Worm (Caenorhabditis elegans) whole organism, late embryonic: ENCODE results near the gene B0304.4.

ENCODE experiments used
- C08G9.2 ChIP-seq: sonication (generic microtip); optimal IDR thresholded peaks from 2 replicates; lab custom pipeline; 2016; ENCODE audit warnings: mild to moderate bottlenecking, missing genetic modification characterization, moderate library complexity, missing compliant biosample characterization
- F13H6.1 ChIP-seq: sonication (generic microtip); optimal IDR thresholded peaks from 2 replicates; lab custom pipeline; 2016; ENCODE audit warnings: missing genetic modification characterization, missing compliant biosample characterization
- K02D7.2 ChIP-seq: sonication (generic microtip); optimal IDR thresholded peaks from 2 replicates; lab custom pipeline; 2017; ENCODE audit warnings: mild to moderate bottlenecking, missing genetic modification characterization, missing compliant biosample characterization
- T23F11.4 ChIP-seq: fragments of 200-800 bp; sonication (Bioruptor generic); optimal IDR thresholded peaks from 2 replicates; lab custom pipeline; 2018; ENCODE audit warnings: mild to moderate bottlenecking, missing genetic modification characterization, missing compliant biosample characterization
- Y22D7AL.16 ChIP-seq: sonication (generic microtip); optimal IDR thresholded peaks from 2 replicates; lab custom pipeline; 2016; ENCODE audit warnings: missing genetic modification characterization, missing compliant biosample characterization
- ama-1 ChIP-seq: fragments of 150-350 bp; optimal IDR thresholded peaks from 2 replicates; lab custom pipeline; 2014
- ceh-14 ChIP-seq: sonication (generic microtip); optimal IDR thresholded peaks from 2 replicates; lab custom pipeline; 2016; ENCODE audit warnings: missing genotype, missing genetic modification characterization, missing compliant biosample characterization
- ceh-19 ChIP-seq: fragments of 200-800 bp; sonication (Bioruptor generic); optimal IDR thresholded peaks from 2 replicates; lab custom pipeline; 2018; ENCODE audit warnings: mild to moderate bottlenecking, missing genetic modification characterization, missing compliant biosample characterization
- ceh-2 ChIP-seq: sonication (generic microtip); optimal IDR thresholded peaks from 2 replicates; lab custom pipeline; 2016; ENCODE audit warnings: missing genotype, missing genetic modification characterization, missing compliant biosample characterization
- ceh-24 ChIP-seq: sonication (generic microtip); optimal IDR thresholded peaks from 2 replicates; lab custom pipeline; 2016; ENCODE audit warnings: mild to moderate bottlenecking, missing genetic modification characterization, missing compliant biosample characterization
- ceh-30 ChIP-seq: fragments of 150-350 bp; optimal IDR thresholded peaks from 2 replicates; lab custom pipeline; 2014; ENCODE audit warnings: missing biosample characterization, missing genetic modification characterization
- ceh-31 ChIP-seq: sonication (generic microtip); optimal IDR thresholded peaks from 2 replicates; lab custom pipeline; 2016; ENCODE audit warnings: missing genetic modification characterization, missing compliant biosample characterization
- ceh-48 ChIP-seq: sonication (generic microtip); optimal IDR thresholded peaks from 2 replicates; lab custom pipeline; 2016; ENCODE audit warnings: missing genetic modification characterization, inconsistent platforms, missing compliant biosample characterization
- ceh-6 ChIP-seq: fragments of 200-800 bp; sonication (Bioruptor generic); optimal IDR thresholded peaks from 2 replicates; lab custom pipeline; 2018; ENCODE audit warnings: mild to moderate bottlenecking, missing genetic modification characterization, missing compliant biosample characterization
- ceh-9 ChIP-seq: sonication (generic microtip); optimal IDR thresholded peaks from 2 replicates; lab custom pipeline; 2016; ENCODE audit warnings: mild to moderate bottlenecking, missing genetic modification characterization, inconsistent platforms, missing compliant biosample characterization
- che-1 ChIP-seq: sonication (generic microtip); optimal IDR thresholded peaks from 2 replicates; lab custom pipeline; 2016; ENCODE audit warnings: mild to moderate bottlenecking, missing genetic modification characterization, missing compliant biosample characterization
- dmd-4 ChIP-seq: sonication (generic microtip); optimal IDR thresholded peaks from 2 replicates; lab custom pipeline; 2016; ENCODE audit warnings: borderline replicate concordance, missing genetic modification characterization, missing compliant biosample characterization
- elt-2 ChIP-seq: sonication (generic microtip); optimal IDR thresholded peaks from 2 replicates; lab custom pipeline; 2016; ENCODE audit warnings: missing genetic modification reagents, missing genetic modification characterization, missing compliant biosample characterization
- elt-4 ChIP-seq: sonication (generic microtip); optimal IDR thresholded peaks from 2 replicates; lab custom pipeline; 2016; ENCODE audit warnings: missing genetic modification characterization, missing compliant biosample characterization
- eyg-1 ChIP-seq: sonication (generic microtip); optimal IDR thresholded peaks from 2 replicates; lab custom pipeline; 2016; ENCODE audit warnings: missing genotype, missing genetic modification characterization, missing compliant biosample characterization
- fax-1 ChIP-seq: sonication (generic microtip); optimal IDR thresholded peaks from 2 replicates; lab custom pipeline; 2016; ENCODE audit warnings: missing genotype, missing genetic modification characterization, missing compliant biosample characterization
- fkh-10 ChIP-seq: fragments of 150-350 bp; optimal IDR thresholded peaks from 2 replicates; lab custom pipeline; 2014; ENCODE audit warnings: missing biosample characterization, missing genetic modification reagents, missing genetic modification characterization
- fkh-6 ChIP-seq: sonication (generic microtip); optimal IDR thresholded peaks from 2 replicates; lab custom pipeline; 2016; ENCODE audit warnings: missing genetic modification characterization, missing compliant biosample characterization
- hlh-15 ChIP-seq: sonication (generic microtip); optimal IDR thresholded peaks from 2 replicates; lab custom pipeline; 2016; ENCODE audit warnings: missing genetic modification characterization, missing compliant biosample characterization
- hlh-8 ChIP-seq: sonication (generic microtip); optimal IDR thresholded peaks from 2 replicates; lab custom pipeline; 2016; ENCODE audit warnings: missing genotype, missing genetic modification characterization, missing compliant biosample characterization
- lim-6 ChIP-seq: sonication (generic microtip); optimal IDR thresholded peaks from 2 replicates; lab custom pipeline; 2016; ENCODE audit warnings: missing genetic modification characterization, missing compliant biosample characterization
- nhr-232 ChIP-seq: sonication (generic microtip); optimal IDR thresholded peaks from 2 replicates; lab custom pipeline; 2016; ENCODE audit warnings: missing genetic modification characterization, missing compliant biosample characterization
- npax-4 ChIP-seq: sonication (generic microtip); optimal IDR thresholded peaks from 2 replicates; lab custom pipeline; 2016; ENCODE audit warnings: missing genetic modification characterization, missing compliant biosample characterization
- odd-2 ChIP-seq: sonication (generic microtip); optimal IDR thresholded peaks from 2 replicates; lab custom pipeline; 2017; ENCODE audit warnings: antibody characterized with exemption, mild to moderate bottlenecking, missing genetic modification characterization, missing compliant biosample characterization
- pha-2 ChIP-seq: sonication (generic microtip); optimal IDR thresholded peaks from 2 replicates; lab custom pipeline; 2017; ENCODE audit warnings: mild to moderate bottlenecking, missing genetic modification characterization, missing compliant biosample characterization
- rnt-1 ChIP-seq: sonication (generic microtip); optimal IDR thresholded peaks from 2 replicates; lab custom pipeline; 2016; ENCODE audit warnings: missing genetic modification characterization, missing compliant biosample characterization
- sdc-2 ChIP-seq: sonication (generic microtip); optimal IDR thresholded peaks from 2 replicates; lab custom pipeline; 2016; ENCODE audit warnings: missing genotype, missing genetic modification characterization, missing compliant biosample characterization
- sox-2 ChIP-seq: fragments of 200-800 bp; sonication (Bioruptor generic); IDR thresholded peaks from 2 replicates; pipeline ENCODE4 v1.3.6; 2022; ENCODE audit warnings: missing genetic modification reagents, missing genetic modification characterization, missing compliant biosample characterization
- sox-4 ChIP-seq: sonication (generic microtip); optimal IDR thresholded peaks from 2 replicates; lab custom pipeline; 2017; ENCODE audit warnings: mild to moderate bottlenecking, missing genetic modification characterization, inconsistent platforms, missing compliant biosample characterization
- unc-3 ChIP-seq, 2 experiments: fragments of 200-800 bp in 1 of 2; sonication (Bioruptor generic) in 1 of 2; sonication (generic microtip) in 1 of 2; conservative IDR thresholded peaks in 1 of 2; optimal IDR thresholded peaks in 1 of 2; 2 replicates each; pipeline versions ENCODE4 v1.3.6 to Lab custom; 2016 to 2022; ENCODE audit warnings: missing compliant biosample characterization in 2 of 2, missing genetic modification characterization in 2 of 2, missing genetic modification reagents in 1 of 2
- unc-55 ChIP-seq: sonication (generic microtip); optimal IDR thresholded peaks from 2 replicates; lab custom pipeline; 2017; ENCODE audit warnings: missing biosample characterization, missing genetic modification reagents, missing genetic modification characterization
- unc-86 ChIP-seq: sonication (generic microtip); optimal IDR thresholded peaks from 2 replicates; lab custom pipeline; 2016; ENCODE audit warnings: missing genetic modification characterization, missing compliant biosample characterization
- zip-5 ChIP-seq: sonication (generic microtip); optimal IDR thresholded peaks from 2 replicates; lab custom pipeline; 2016; ENCODE audit warnings: missing genetic modification characterization, missing compliant biosample characterization

Gene B0304.4

ce11 chrII:4565205-4565604 lies 42.2 kb upstream of the B0304.4 start:
- TF ChIP-seq unc-86 (no peak), elt-2 (tag; lab: Kevin White, UChicago) (peak; percentile 71)
- TF ChIP-seq, all 69 proteins: peak for 1

ce11 chrII:4562503-4563000 lies 39.5 kb upstream of the B0304.4 start, which contains the start of gene dao-2:
Gene dao-2 (plus strand): TSS chrII:4562950.
- TF ChIP-seq ceh-24 (no peak), ceh-9 (tag; lab: Kevin White, UChicago) (no peak), elt-2 (tag; lab: Kevin White, UChicago) (peak; percentile 95)

DNA sequence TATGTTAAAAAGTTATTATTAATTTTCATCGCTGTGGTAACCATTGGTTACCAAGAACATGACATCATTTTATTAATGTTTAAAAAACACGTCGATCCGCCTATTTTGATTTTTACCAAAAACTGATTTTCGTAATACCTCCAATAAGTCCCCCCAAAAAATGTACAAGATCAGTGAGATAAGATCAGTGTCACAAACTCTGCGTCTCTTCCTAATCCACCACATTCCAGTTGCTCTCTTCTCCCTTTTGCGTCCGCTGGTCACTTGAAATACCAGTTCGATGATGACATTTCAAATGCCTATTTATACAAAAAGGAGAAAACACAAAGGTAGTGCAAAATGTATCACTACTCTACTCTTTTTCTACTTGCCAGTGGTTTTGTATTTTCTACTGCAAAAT lies 37.0 kb upstream of the B0304.4 start, which contains the start of gene M03A1.8:
M03A1.8 (plus strand) TSS at position 269 of the 400 bp plus-strand sequence.
- TF ChIP-seq fkh-10 (GFP tag; lab: Kevin White, UChicago) (no peak), unc-55 (GFP tag; lab: Kevin White, UChicago) (no peak), fkh-6 (tag; lab: Kevin White, UChicago) (no peak), ceh-24 (no peak), K02D7.2 (tag; lab: Kevin White, UChicago) (no peak), odd-2 (no peak), F13H6.1 (tag; lab: Kevin White, UChicago) (no peak), che-1 (no peak), npax-4 (tag; lab: Kevin White, UChicago) (no peak), elt-4 (tag; lab: Kevin White, UChicago) (no peak), ama-1 (lab: Kevin White, UChicago) (no peak), ceh-14 (tag; lab: Kevin White, UChicago) (no peak)

- TF ChIP-seq ceh-6 (GFP tag; lab: Kevin White, UChicago) = no peak
- TF ChIP-seq ceh-30 = no peak
- TF ChIP-seq zip-5 (tag; lab: Kevin White, UChicago) = no peak
- TF ChIP-seq nhr-232 (tag; lab: Kevin White, UChicago) = no peak
- TF ChIP-seq sox-2 (GFP tag; lab: Robert Waterston, UW) = no peak
- TF ChIP-seq ceh-9 (tag; lab: Kevin White, UChicago) = no peak
- no peak for TF ChIP-seq lim-6 (tag; lab: Kevin White, UChicago)
- no peak for TF ChIP-seq hlh-15 (tag; lab: Kevin White, UChicago)
- TF ChIP-seq fax-1 (tag; lab: Kevin White, UChicago) = no peak
- no peak for TF ChIP-seq sox-4 (tag; lab: Kevin White, UChicago)
- no peak for TF ChIP-seq hlh-8 (tag; lab: Kevin White, UChicago)
- no peak for TF ChIP-seq ceh-31 (tag; lab: Kevin White, UChicago)
- no peak for TF ChIP-seq unc-55 (GFP tag; lab: Kevin White, UChicago)
- TF ChIP-seq T23F11.4 (GFP tag; lab: Kevin White, UChicago) = no peak
- TF ChIP-seq ceh-2 (tag; lab: Kevin White, UChicago) = no peak
Observed at ce11 chrII:4557487-4557886, 34.5 kb upstream of the B0304.4 start, which contains the start of gene M03A1.3. Gene M03A1.3 (plus strand): TSS chrII:4557787.

DNA sequence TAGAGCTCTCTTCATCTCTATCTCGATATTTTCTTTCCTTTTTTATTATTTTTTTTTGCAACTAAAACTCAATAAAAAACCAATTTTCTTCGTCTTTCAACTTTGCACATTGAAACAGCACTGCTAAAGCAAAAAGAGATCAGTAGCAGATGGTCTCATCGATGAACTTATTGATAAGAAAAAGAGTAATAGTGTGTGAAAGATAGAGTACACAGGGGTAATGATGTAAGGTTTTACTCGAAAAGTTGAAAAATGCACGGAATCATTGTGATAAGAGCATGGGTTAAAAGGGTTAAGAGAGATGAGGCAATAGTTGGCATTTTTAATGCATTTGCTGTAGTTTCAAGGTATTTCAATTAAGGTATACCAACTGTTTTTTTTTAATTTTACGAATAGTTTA lies 29.1 kb upstream of the B0304.4 start:
- TF ChIP-seq ceh-48 (no peak), elt-2 (tag; lab: Kevin White, UChicago) (peak; percentile 59), ceh-19 (GFP tag; lab: Kevin White, UChicago) (no peak), hlh-8 (tag; lab: Kevin White, UChicago) (no peak), hlh-15 (tag; lab: Kevin White, UChicago) (no peak), rnt-1 (tag; lab: Kevin White, UChicago) (no peak)

ce11 chrII:4550783-4551182 lies 27.8 kb upstream of the B0304.4 start, which contains the start of gene K07E1.1:
Gene K07E1.1 (plus strand): TSS chrII:4551083.
- no peak for TF ChIP-seq eyg-1
- no peak for TF ChIP-seq unc-3 (GFP tag; conservative IDR thresholded peaks at IDR 0.05; lab: Robert Waterston, UW)
- TF ChIP-seq unc-3 (tag; optimal IDR thresholded peaks at IDR 0.05; lab: Kevin White, UChicago) = no peak
- TF ChIP-seq ama-1 (lab: Kevin White, UChicago) = no peak
- no peak for TF ChIP-seq ceh-14 (tag; lab: Kevin White, UChicago)
- TF ChIP-seq sdc-2 = no peak
- no peak for TF ChIP-seq dmd-4
- TF ChIP-seq T23F11.4 (GFP tag; lab: Kevin White, UChicago) = no peak
- TF ChIP-seq Y22D7AL.16 (tag; lab: Kevin White, UChicago) = no peak
- TF ChIP-seq C08G9.2 (tag; lab: Kevin White, UChicago) = no peak
- no peak for TF ChIP-seq pha-2
